Worm (Caenorhabditis elegans) whole organism, young adult: ENCODE measurements around the gene F37C12.14.
A peak's percentile ranks its signal among the peaks of the same experiment; 100 is the strongest.

Experiments used
- B0336.3 ChIP-seq: fragments of 200-800 bp; sonication (Bioruptor generic); IDR thresholded peaks from 2 replicates; pipeline ENCODE4 v1.3.6; 2022; ENCODE audit warnings: missing genetic modification characterization, missing compliant biosample characterization
- D2030.7 ChIP-seq: fragments of 200-800 bp; sonication (Bioruptor generic); IDR thresholded peaks from 2 replicates; pipeline ENCODE4 v1.3.6; 2022; ENCODE audit warnings: missing genetic modification reagents, missing genetic modification characterization, missing compliant biosample characterization
- F23B12.7 ChIP-seq: sonication (generic microtip); optimal IDR thresholded peaks from 2 replicates; lab custom pipeline; 2017; ENCODE audit warnings: missing genetic modification characterization, mild to moderate bottlenecking, missing compliant biosample characterization, antibody characterized with exemption, moderate library complexity; ENCODE audit not compliant: insufficient read depth
- F33H1.4 ChIP-seq: fragments of 200-800 bp; sonication (Bioruptor generic); IDR thresholded peaks from 2 replicates; pipeline ENCODE4 v1.3.6; 2022; ENCODE audit warnings: missing genetic modification reagents, missing genetic modification characterization, missing compliant biosample characterization
- F39B2.1 ChIP-seq: fragments of 200-800 bp; sonication (Bioruptor generic); IDR thresholded peaks from 2 replicates; pipeline ENCODE4 v1.3.6; 2022; ENCODE audit warnings: missing genetic modification reagents, missing genetic modification characterization, missing compliant biosample characterization
- F57C9.4 ChIP-seq: sonication (generic microtip); optimal IDR thresholded peaks from 2 replicates; lab custom pipeline; 2017; ENCODE audit warnings: mild to moderate bottlenecking, missing genetic modification characterization, missing compliant biosample characterization
- K11D2.4 ChIP-seq: fragments of 200-800 bp; sonication (Bioruptor generic); IDR thresholded peaks from 2 replicates; pipeline ENCODE4 v1.3.6; 2022; ENCODE audit warnings: missing genetic modification reagents, missing genetic modification characterization, missing compliant biosample characterization
- Y53F4B.3 ChIP-seq: fragments of 200-800 bp; sonication (Bioruptor generic); IDR thresholded peaks from 2 replicates; pipeline ENCODE4 v1.3.6; 2022; ENCODE audit warnings: missing genetic modification reagents, missing genetic modification characterization, missing compliant biosample characterization
- Y53G8AR.9 ChIP-seq: fragments of 200-800 bp; sonication (Bioruptor generic); conservative IDR thresholded peaks from 2 replicates; pipeline ENCODE4 v1.3.6; 2022; ENCODE audit warnings: missing genetic modification reagents, missing genetic modification characterization, missing compliant biosample characterization
- Y67H2A.10 ChIP-seq: fragments of 200-800 bp; sonication (Bioruptor generic); conservative IDR thresholded peaks from 2 replicates; pipeline ENCODE4 v1.3.6; 2022; ENCODE audit warnings: missing genetic modification reagents, missing genetic modification characterization, missing compliant biosample characterization
- Y95B8A.8 ChIP-seq: fragments of 200-800 bp; sonication (Bioruptor generic); IDR thresholded peaks from 2 replicates; pipeline ENCODE4 v1.3.6; 2022; ENCODE audit warnings: missing genetic modification reagents, missing genetic modification characterization, missing compliant biosample characterization
- ZK185.1 ChIP-seq: sonication (generic microtip); optimal IDR thresholded peaks from 2 replicates; lab custom pipeline; 2016; ENCODE audit warnings: mild to moderate bottlenecking, missing genetic modification characterization, missing compliant biosample characterization; ENCODE audit not compliant: poor library complexity, severe bottlenecking
- ama-1 ChIP-seq, 3 experiments: fragments of 150-350 bp in 1 of 3; sonication (generic microtip) in 2 of 3; optimal IDR thresholded peaks; 2 replicates each; lab custom pipeline; 2014 to 2018; ENCODE audit warnings: missing biosample characterization in 2 of 3, missing genetic modification characterization in 2 of 3, missing genetic modification reagents in 2 of 3
- attf-3 ChIP-seq: fragments of 200-800 bp; sonication (Bioruptor generic); conservative IDR thresholded peaks from 2 replicates; pipeline ENCODE4 v1.3.6; 2022; ENCODE audit warnings: missing genetic modification reagents, missing genetic modification characterization, missing compliant biosample characterization
- attf-5 ChIP-seq: fragments of 200-800 bp; sonication (Bioruptor generic); optimal IDR thresholded peaks from 2 replicates; lab custom pipeline; 2018; ENCODE audit warnings: mild to moderate bottlenecking, missing genetic modification characterization, missing compliant biosample characterization
- cebp-1 ChIP-seq, 2 experiments: fragments of 200-800 bp in 1 of 2; sonication (Bioruptor generic) in 1 of 2; sonication (generic microtip) in 1 of 2; IDR thresholded peaks in 1 of 2; optimal IDR thresholded peaks in 1 of 2; 2 replicates each; pipeline versions ENCODE4 v1.3.6 to Lab custom; 2017 to 2022; ENCODE audit warnings: missing compliant biosample characterization in 2 of 2, missing genetic modification characterization in 2 of 2, mild to moderate bottlenecking in 1 of 2, missing genetic modification reagents in 1 of 2, moderate library complexity in 1 of 2
- ceh-27 ChIP-seq: fragments of 200-800 bp; sonication (Bioruptor generic); optimal IDR thresholded peaks from 2 replicates; lab custom pipeline; 2018; ENCODE audit warnings: mild to moderate bottlenecking, missing genetic modification characterization, moderate library complexity, missing compliant biosample characterization
- ceh-91 ChIP-seq: fragments of 200-800 bp; sonication (Bioruptor generic); IDR thresholded peaks from 2 replicates; pipeline ENCODE4 v1.3.6; 2022; ENCODE audit warnings: missing genetic modification reagents, missing genetic modification characterization, missing compliant biosample characterization
- die-1 ChIP-seq: sonication (generic microtip); optimal IDR thresholded peaks from 2 replicates; lab custom pipeline; 2016; ENCODE audit warnings: missing genotype, mild to moderate bottlenecking, missing genetic modification characterization, missing compliant biosample characterization
- dox-1 ChIP-seq: fragments of 200-800 bp; sonication (Bioruptor generic); IDR thresholded peaks from 2 replicates; pipeline ENCODE4 v1.3.6; 2022; ENCODE audit warnings: missing genetic modification reagents, missing genetic modification characterization, missing compliant biosample characterization
- dpl-1 ChIP-seq: fragments of 150-350 bp; optimal IDR thresholded peaks from 2 replicates; lab custom pipeline; 2014; ENCODE audit warnings: missing biosample characterization, missing genetic modification reagents, missing genetic modification characterization
- efl-1 ChIP-seq: fragments of 150-350 bp; optimal IDR thresholded peaks from 2 replicates; lab custom pipeline; 2014; ENCODE audit warnings: missing biosample characterization, missing genetic modification reagents, missing genetic modification characterization
- him-1 ChIP-seq: sonication (generic microtip); optimal IDR thresholded peaks from 2 replicates; lab custom pipeline; 2016; ENCODE audit warnings: missing genotype, missing genetic modification reagents, missing genetic modification characterization, missing compliant biosample characterization
- lag-1 ChIP-seq: fragments of 200-800 bp; sonication (Bioruptor generic); IDR thresholded peaks from 2 replicates; pipeline ENCODE4 v1.3.6; 2022; ENCODE audit warnings: missing genetic modification reagents, missing genetic modification characterization, missing compliant biosample characterization
- let-607 ChIP-seq, 2 experiments: fragments of 200-800 bp in 1 of 2; sonication (Bioruptor generic) in 1 of 2; sonication (generic microtip) in 1 of 2; optimal IDR thresholded peaks; 2 replicates each; lab custom pipeline; 2016 to 2018; ENCODE audit warnings: mild to moderate bottlenecking in 2 of 2, missing compliant biosample characterization in 2 of 2, missing genetic modification characterization in 2 of 2, moderate library complexity in 2 of 2, missing genotype in 1 of 2
- lin-35 ChIP-seq, 3 experiments: fragments of 150-350 bp in 2 of 3; sonication (generic microtip) in 1 of 3; optimal IDR thresholded peaks; 2 replicates each; lab custom pipeline; 2014 to 2018; ENCODE audit warnings: missing biosample characterization in 3 of 3, missing genetic modification characterization in 3 of 3, missing genetic modification reagents in 3 of 3
- lir-1 ChIP-seq: fragments of 200-800 bp; sonication (Bioruptor generic); conservative IDR thresholded peaks from 2 replicates; pipeline ENCODE4 v1.3.6; 2022; ENCODE audit warnings: missing genetic modification reagents, missing genetic modification characterization, missing compliant biosample characterization
- lsl-1 ChIP-seq: fragments of 200-800 bp; sonication (Bioruptor generic); optimal IDR thresholded peaks from 2 replicates; lab custom pipeline; 2018; ENCODE audit warnings: mild to moderate bottlenecking, missing genetic modification characterization, moderate library complexity, missing compliant biosample characterization
- lsy-27 ChIP-seq: sonication (generic microtip); optimal IDR thresholded peaks from 2 replicates; lab custom pipeline; 2017; ENCODE audit warnings: missing genetic modification characterization, mild to moderate bottlenecking, missing compliant biosample characterization, antibody characterized with exemption, missing genotype, borderline replicate concordance; ENCODE audit not compliant: insufficient read depth
- madf-8 ChIP-seq: fragments of 200-800 bp; sonication (Bioruptor generic); conservative IDR thresholded peaks from 2 replicates; pipeline ENCODE4 v1.3.6; 2022; ENCODE audit warnings: missing genetic modification reagents, missing genetic modification characterization, missing compliant biosample characterization
- mcd-1 ChIP-seq: fragments of 200-800 bp; sonication (Bioruptor generic); IDR thresholded peaks from 2 replicates; pipeline ENCODE4 v1.3.6; 2022; ENCODE audit warnings: missing genetic modification reagents, missing genetic modification characterization, missing compliant biosample characterization
- nhr-120 ChIP-seq: fragments of 200-800 bp; sonication (Bioruptor generic); IDR thresholded peaks from 2 replicates; pipeline ENCODE4 v1.3.6; 2022; ENCODE audit warnings: missing genetic modification characterization, missing compliant biosample characterization
- pha-4 ChIP-seq: fragments of 150-350 bp; sonication (generic microtip); optimal IDR thresholded peaks from 2 replicates; lab custom pipeline; 2014; ENCODE audit warnings: missing biosample characterization, missing genetic modification reagents, missing genetic modification characterization
- rcor-1 ChIP-seq: fragments of 200-800 bp; sonication (Bioruptor generic); IDR thresholded peaks from 2 replicates; pipeline ENCODE4 v1.3.6; 2022; ENCODE audit warnings: missing genetic modification reagents, missing genetic modification characterization, missing compliant biosample characterization
- rec-8 ChIP-seq, 2 experiments: sonication (generic microtip); optimal IDR thresholded peaks; 2 replicates each; lab custom pipeline; 2016; ENCODE audit warnings: mild to moderate bottlenecking in 2 of 2, missing genetic modification characterization in 2 of 2, missing genetic modification reagents in 2 of 2, missing genotype in 2 of 2, missing biosample characterization in 1 of 2, missing compliant biosample characterization in 1 of 2, moderate library complexity in 1 of 2
- repo-1 ChIP-seq: sonication (generic microtip); optimal IDR thresholded peaks from 2 replicates; lab custom pipeline; 2017; ENCODE audit warnings: mild to moderate bottlenecking, missing genetic modification characterization, missing compliant biosample characterization
- sdz-38 ChIP-seq: sonication (generic microtip); optimal IDR thresholded peaks from 2 replicates; lab custom pipeline; 2016; ENCODE audit warnings: missing genotype, missing genetic modification characterization, missing compliant biosample characterization
- snpc-1.3 ChIP-seq: sonication (generic microtip); optimal IDR thresholded peaks from 2 replicates; lab custom pipeline; 2017; ENCODE audit warnings: missing genetic modification characterization, mild to moderate bottlenecking, missing compliant biosample characterization, antibody characterized with exemption, moderate library complexity, missing genotype, missing genetic modification reagents; ENCODE audit not compliant: insufficient read depth
- snpc-3.4 ChIP-seq: sonication (generic microtip); optimal IDR thresholded peaks from 2 replicates; lab custom pipeline; 2017; ENCODE audit warnings: missing genetic modification characterization, mild to moderate bottlenecking, missing compliant biosample characterization, antibody characterized with exemption, moderate library complexity, missing genotype, missing genetic modification reagents
- snpc-4 ChIP-seq, 5 experiments: fragments of 150-350 bp in 1 of 5; sonication (generic microtip) in 4 of 5; optimal IDR thresholded peaks; 2 replicates each; lab custom pipeline; 2014 to 2018; ENCODE audit warnings: missing genetic modification characterization in 5 of 5, missing biosample characterization in 3 of 5, antibody characterized with exemption in 2 of 5, mild to moderate bottlenecking in 2 of 5, missing compliant biosample characterization in 2 of 5, missing genotype in 2 of 5, moderate library complexity in 2 of 5, missing genetic modification reagents in 1 of 5
- tlf-1 ChIP-seq: fragments of 200-800 bp; sonication (Bioruptor generic); optimal IDR thresholded peaks from 2 replicates; lab custom pipeline; 2018; ENCODE audit warnings: mild to moderate bottlenecking, missing genetic modification characterization, missing compliant biosample characterization
- ztf-18 ChIP-seq: sonication (generic microtip); optimal IDR thresholded peaks from 2 replicates; lab custom pipeline; 2016; ENCODE audit warnings: missing genotype, mild to moderate bottlenecking, missing genetic modification characterization, missing compliant biosample characterization
- ztf-28 ChIP-seq: fragments of 200-800 bp; sonication (Bioruptor generic); IDR thresholded peaks from 2 replicates; pipeline ENCODE4 v1.3.6; 2022; ENCODE audit warnings: missing genetic modification reagents, missing genetic modification characterization, missing compliant biosample characterization

F37C12.14 gene

DNA sequence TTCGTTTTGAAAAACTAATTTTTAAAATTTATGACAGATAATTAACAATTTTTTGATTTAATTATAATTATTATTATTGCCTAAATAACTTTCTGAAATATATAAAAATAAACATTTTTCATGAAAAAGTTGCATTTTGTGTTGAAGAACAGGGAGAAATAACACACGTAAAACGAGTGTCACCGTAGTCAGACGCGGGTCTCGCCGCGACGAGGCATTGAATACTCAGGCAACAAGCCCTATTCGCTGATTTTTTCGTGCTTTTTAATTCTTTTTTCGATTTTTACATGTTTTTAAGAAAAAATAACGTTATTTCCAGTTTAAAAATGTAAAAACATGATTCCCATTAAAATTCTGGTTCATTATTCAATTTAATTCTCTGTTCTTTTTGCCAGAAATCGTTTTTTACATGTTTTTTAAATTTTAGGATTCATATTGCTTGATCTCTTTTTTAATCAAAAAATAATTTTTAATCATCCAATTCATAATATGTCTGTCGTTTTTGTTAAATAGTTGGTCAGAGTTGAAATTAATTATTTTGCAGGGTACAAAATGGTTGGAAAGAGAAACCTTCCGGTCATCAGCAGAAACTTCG is 22.6 kb upstream of the F37C12.14 start, which contains the start of gene rpl-6 (continued):
- TF ChIP-seq sdz-38 (no peak), him-1 (no peak), Y53F4B.3 (GFP tag; lab: Robert Waterston, UW) (no peak), lin-35 (GFP tag; optimal IDR thresholded peaks at IDR 0.05; lab: Kevin White, UChicago) (peak in 1 of 3 experiments; percentile 86), rcor-1 (GFP tag; lab: Robert Waterston, UW) (peak; percentile 73), K11D2.4 (GFP tag; lab: Robert Waterston, UW) (peak; percentile 65; the same call in 1 of the 2 replicates), cebp-1 (GFP tag; IDR thresholded peaks at IDR 0.05; lab: Robert Waterston, UW) (no peak), cebp-1 (tag; optimal IDR thresholded peaks at IDR 0.05; lab: Kevin White, UChicago) (peak; percentile 72), dox-1 (peak; percentile 55; the same call in 1 of the 2 replicates), lsl-1 (GFP tag; lab: Kevin White, UChicago) (peak; percentile 91), pha-4 (tag; lab: Kevin White, UChicago) (peak; percentile 80), ceh-91 (GFP tag; lab: Robert Waterston, UW) (peak; percentile 82), efl-1 (GFP tag; lab: Kevin White, UChicago) (peak; percentile 68), die-1 (tag; lab: Kevin White, UChicago) (no peak), ama-1 (optimal IDR thresholded peaks at IDR 0.05; lab: Kevin White, UChicago) (peak; percentile 2), ama-1 (GFP tag; optimal IDR thresholded peaks at IDR 0.05; lab: Kevin White, UChicago) (peak in 1 of 2 experiments; percentile 29), snpc-4 (GFP tag; optimal IDR thresholded peaks at IDR 0.05; lab: Kevin White, UChicago) (no peak), snpc-4 (tag; optimal IDR thresholded peaks at IDR 0.05; lab: Kevin White, UChicago) (peak; percentile 49 to 76 (median 62)), madf-8 (peak; percentile 54), attf-3 (GFP tag; lab: Robert Waterston, UW) (peak; percentile 74), snpc-3.4 (tag; lab: Kevin White, UChicago) (peak; percentile 85), snpc-1.3 (peak; percentile 76), repo-1 (tag; lab: Kevin White, UChicago) (no peak), rec-8 (tag; optimal IDR thresholded peaks at IDR 0.05; lab: Kevin White, UChicago) (no peak), ztf-18 (tag; lab: Kevin White, UChicago) (peak; percentile 47), ceh-27 (peak; percentile 82), F39B2.1 (GFP tag; lab: Robert Waterston, UW) (no peak), F33H1.4 (GFP tag; lab: Robert Waterston, UW) (peak; percentile 98), lsy-27 (tag; lab: Kevin White, UChicago) (peak; percentile 16), Y95B8A.8 (GFP tag; lab: Robert Waterston, UW) (0 out of 2 replicates have a peak, but pooled peaks have one; percentile 19), nhr-120 (GFP tag; lab: Robert Waterston, UW) (no peak), tlf-1 (peak; percentile 88), attf-5 (GFP tag; lab: Kevin White, UChicago) (peak; percentile 64), Y53G8AR.9 (peak; percentile 84), Y67H2A.10 (GFP tag; lab: Robert Waterston, UW) (peak; percentile 59), ztf-28 (0 out of 2 replicates have a peak, but pooled peaks have one; percentile 62), lag-1 (GFP tag; lab: Robert Waterston, UW) (no peak), dpl-1 (GFP tag; lab: Kevin White, UChicago) (peak; percentile 35), B0336.3 (GFP tag; lab: Robert Waterston, UW) (no peak), F23B12.7 (tag; lab: Kevin White, UChicago) (peak; percentile 79), let-607 (tag; optimal IDR thresholded peaks at IDR 0.05; lab: Kevin White, UChicago) (peak in 1 of 2 experiments; percentile 42), lir-1 (peak; percentile 28; the same call in 1 of the 2 replicates), ZK185.1 (tag; lab: Kevin White, UChicago) (peak; percentile 65), F57C9.4 (tag; lab: Kevin White, UChicago) (no peak), D2030.7 (GFP tag; lab: Robert Waterston, UW) (0 out of 2 replicates have a peak, but pooled peaks have one; percentile 44), mcd-1 (GFP tag; lab: Robert Waterston, UW) (peak; percentile 81)
